Fruit fly (Drosophila melanogaster) whole organism, embryonic: Measurements from ENCODE around the gene Arpc3A.

ENCODE experiments used
- Atf3 ChIP-seq: fragments of 200-800 bp; sonication (Bioruptor generic); optimal IDR thresholded peaks from 3 replicates; lab custom pipeline; 2016; ENCODE audit warnings: missing biosample characterization, missing genetic modification characterization
- B-H2 ChIP-seq: fragments of 200-800 bp; sonication (Bioruptor generic); optimal IDR thresholded peaks from 2 replicates; lab custom pipeline; 2018; ENCODE audit warnings: missing biosample characterization, mild to moderate bottlenecking, missing genetic modification characterization
- BtbVII ChIP-seq: fragments of 200-800 bp; sonication (Bioruptor generic); optimal IDR thresholded peaks from 3 replicates; lab custom pipeline; 2017; ENCODE audit warnings: missing biosample characterization, mild to moderate bottlenecking, missing genetic modification characterization
- CG10431 ChIP-seq: fragments of 200-800 bp; sonication (Bioruptor generic); optimal IDR thresholded peaks from 3 replicates; lab custom pipeline; 2018; ENCODE audit warnings: missing biosample characterization, mild to moderate bottlenecking, missing genetic modification characterization
- CG11723 ChIP-seq: fragments of 200-800 bp; sonication (Bioruptor generic); optimal IDR thresholded peaks from 2 replicates; lab custom pipeline; 2017; ENCODE audit warnings: missing biosample characterization, mild to moderate bottlenecking, missing genetic modification characterization
- CG12769 ChIP-seq: fragments of 200-800 bp; sonication (Bioruptor generic); optimal IDR thresholded peaks from 2 replicates; lab custom pipeline; 2019; ENCODE audit warnings: missing biosample characterization, mild to moderate bottlenecking, missing genetic modification characterization, moderate library complexity
- CG13775 ChIP-seq: fragments of 200-800 bp; sonication (Bioruptor generic); optimal IDR thresholded peaks from 3 replicates; lab custom pipeline; 2017; ENCODE audit warnings: missing biosample characterization, mild to moderate bottlenecking, missing genetic modification characterization
- CG14965 ChIP-seq: fragments of 200-800 bp; sonication (Bioruptor generic); optimal IDR thresholded peaks from 2 replicates; lab custom pipeline; 2016; ENCODE audit warnings: missing biosample characterization, missing genetic modification characterization, borderline replicate concordance
- CG15479 ChIP-seq: fragments of 200-800 bp; sonication (Bioruptor generic); optimal IDR thresholded peaks from 3 replicates; lab custom pipeline; 2019; ENCODE audit warnings: missing biosample characterization, mild to moderate bottlenecking, missing genetic modification characterization, moderate library complexity
- CG15696 ChIP-seq: fragments of 200-800 bp; sonication (Bioruptor generic); optimal IDR thresholded peaks from 2 replicates; lab custom pipeline; 2019; ENCODE audit warnings: missing biosample characterization, mild to moderate bottlenecking, missing genetic modification characterization, moderate library complexity
- CG1602 ChIP-seq: fragments of 200-800 bp; sonication (Bioruptor generic); optimal IDR thresholded peaks from 3 replicates; lab custom pipeline; 2016; ENCODE audit warnings: missing biosample characterization, missing genetic modification characterization
- CG17186 ChIP-seq: fragments of 200-800 bp; sonication (Bioruptor generic); optimal IDR thresholded peaks from 3 replicates; lab custom pipeline; 2017; ENCODE audit warnings: missing biosample characterization, missing genetic modification reagents, missing genetic modification characterization
- CG17361 ChIP-seq: fragments of 200-800 bp; sonication (Bioruptor generic); IDR thresholded peaks from 3 replicates; pipeline ENCODE4 v1.3.6; 2022; ENCODE audit warnings: missing biosample characterization, missing genetic modification characterization
- CG17612 ChIP-seq: fragments of 200-800 bp; sonication (Bioruptor generic); IDR thresholded peaks from 2 replicates; pipeline ENCODE4 v1.3.6; 2022; ENCODE audit warnings: missing biosample characterization, missing genetic modification characterization
- CG17829 ChIP-seq: fragments of 200-800 bp; optimal IDR thresholded peaks from 2 replicates; lab custom pipeline; 2019; ENCODE audit warnings: missing biosample characterization, mild to moderate bottlenecking, missing genetic modification characterization, moderate library complexity
- CG30403 ChIP-seq: fragments of 200-800 bp; sonication (Bioruptor generic); optimal IDR thresholded peaks from 3 replicates; lab custom pipeline; 2016; ENCODE audit warnings: missing biosample characterization, missing genetic modification characterization
- CG4854 ChIP-seq: fragments of 200-800 bp; sonication (Bioruptor generic); optimal IDR thresholded peaks from 2 replicates; lab custom pipeline; 2016; ENCODE audit warnings: missing biosample characterization, missing genetic modification characterization, inconsistent platforms
- CG8281 ChIP-seq: fragments of 200-800 bp; sonication (Bioruptor generic); optimal IDR thresholded peaks from 2 replicates; lab custom pipeline; 2018; ENCODE audit warnings: missing biosample characterization, mild to moderate bottlenecking, missing genetic modification characterization, moderate library complexity
- CG9215 ChIP-seq: fragments of 200-800 bp; sonication (Bioruptor generic); IDR thresholded peaks from 2 replicates; pipeline ENCODE4 v1.3.6; 2022; ENCODE audit warnings: missing biosample characterization, missing genetic modification characterization
- CG9876 ChIP-seq: fragments of 200-800 bp; sonication (Bioruptor generic); optimal IDR thresholded peaks from 2 replicates; lab custom pipeline; 2016; ENCODE audit warnings: missing biosample characterization, missing genetic modification characterization
- CTCF ChIP-seq: fragments of 200-800 bp; sonication (Bioruptor generic); optimal IDR thresholded peaks from 2 replicates; lab custom pipeline; 2017; ENCODE audit warnings: missing biosample characterization, mild to moderate bottlenecking, missing genetic modification characterization, moderate library complexity
- D ChIP-seq, 2 experiments: fragments of 200-800 bp in 1 of 2; fragments of >200 bp in 1 of 2; sonication (Bioruptor generic) in 1 of 2; optimal IDR thresholded peaks; 2 replicates in 1 of 2; 3 replicates in 1 of 2; lab custom pipeline; 2017; ENCODE audit warnings: mild to moderate bottlenecking in 1 of 2, missing biosample characterization in 1 of 2, missing genetic modification characterization in 1 of 2, missing genetic modification reagents in 1 of 2
- Dbx ChIP-seq: fragments of 200-800 bp; sonication (Bioruptor generic); IDR thresholded peaks from 3 replicates; pipeline ENCODE4 v1.3.6; 2022; ENCODE audit warnings: missing biosample characterization, missing genetic modification characterization
- Dref ChIP-seq: fragments of 200-800 bp; sonication (Bioruptor generic); IDR thresholded peaks from 2 replicates; pipeline ENCODE4 v1.3.6; 2022; ENCODE audit warnings: missing biosample characterization, missing genetic modification characterization
- Drgx ChIP-seq: fragments of 200-800 bp; sonication (Bioruptor generic); IDR thresholded peaks from 2 replicates; pipeline ENCODE4 v1.3.6; 2022; ENCODE audit warnings: missing biosample characterization, missing genetic modification characterization
- H2.0 ChIP-seq: fragments of 200-800 bp; sonication (Bioruptor generic); IDR thresholded peaks from 2 replicates; pipeline ENCODE4 v1.3.6; 2022; ENCODE audit warnings: missing biosample characterization, missing genetic modification characterization
- Hr3 ChIP-seq: fragments of 200-800 bp; sonication (Bioruptor generic); optimal IDR thresholded peaks from 3 replicates; lab custom pipeline; 2016; ENCODE audit warnings: missing biosample characterization, missing genetic modification characterization
- Lim3 ChIP-seq: fragments of 200-800 bp; sonication (Bioruptor generic); IDR thresholded peaks from 2 replicates; pipeline ENCODE4 v1.3.6; 2022; ENCODE audit warnings: missing biosample characterization, missing genetic modification characterization
- Opbp ChIP-seq: fragments of 200-800 bp; sonication (Bioruptor generic); IDR thresholded peaks from 3 replicates; pipeline ENCODE4 v1.3.6; 2022; ENCODE audit warnings: missing biosample characterization, missing genetic modification characterization; ENCODE audit not compliant: partially characterized antibody
- Ravus ChIP-seq: fragments of 200-800 bp; sonication (Bioruptor generic); IDR thresholded peaks from 2 replicates; pipeline ENCODE4 v1.3.6; 2022; ENCODE audit warnings: missing biosample characterization, missing genetic modification characterization
- Rx ChIP-seq: fragments of 200-800 bp; sonication (Bioruptor generic); IDR thresholded peaks from 2 replicates; pipeline ENCODE4 v1.3.6; 2022; ENCODE audit warnings: missing biosample characterization, missing genetic modification characterization
- Side ChIP-seq: fragments of 200-800 bp; sonication (Bioruptor generic); optimal IDR thresholded peaks from 2 replicates; lab custom pipeline; 2016; ENCODE audit warnings: missing biosample characterization, missing genetic modification characterization
- Sin3A ChIP-seq: fragments of >200 bp; optimal IDR thresholded peaks from 2 replicates; lab custom pipeline; 2018
- Sox100B ChIP-seq: fragments of 200-800 bp; sonication (Bioruptor generic); optimal IDR thresholded peaks from 3 replicates; lab custom pipeline; 2018; ENCODE audit warnings: missing biosample characterization, mild to moderate bottlenecking, missing genetic modification characterization
- ab ChIP-seq: fragments of 200-800 bp; sonication (Bioruptor generic); optimal IDR thresholded peaks from 2 replicates; lab custom pipeline; 2016; ENCODE audit warnings: missing biosample characterization, missing genetic modification characterization
- cg ChIP-seq: fragments of 200-800 bp; sonication (Bioruptor generic); optimal IDR thresholded peaks from 3 replicates; lab custom pipeline; 2019; ENCODE audit warnings: missing biosample characterization, mild to moderate bottlenecking, missing genetic modification characterization, moderate library complexity
- croc ChIP-seq: fragments of 200-800 bp; sonication (Bioruptor generic); conservative IDR thresholded peaks from 3 replicates; pipeline ENCODE4 v1.3.6; 2022; ENCODE audit warnings: missing biosample characterization, missing genetic modification characterization
- crol ChIP-seq: fragments of 200-800 bp; sonication (Bioruptor generic); IDR thresholded peaks from 2 replicates; pipeline ENCODE4 v1.3.6; 2022; ENCODE audit warnings: missing biosample characterization, missing genetic modification characterization
- dmrt11E ChIP-seq: fragments of 200-800 bp; sonication (Bioruptor generic); optimal IDR thresholded peaks from 3 replicates; lab custom pipeline; 2018; ENCODE audit warnings: missing biosample characterization, mild to moderate bottlenecking, missing genetic modification characterization, moderate library complexity
- ems ChIP-seq: fragments of 200-800 bp; sonication (Bioruptor generic); optimal IDR thresholded peaks from 3 replicates; lab custom pipeline; 2016; ENCODE audit warnings: missing biosample characterization, missing genetic modification characterization
- fru ChIP-seq: fragments of >200 bp; optimal IDR thresholded peaks from 2 replicates; lab custom pipeline; 2017
- gcm ChIP-seq: fragments of 200-800 bp; sonication (Bioruptor generic); optimal IDR thresholded peaks from 2 replicates; lab custom pipeline; 2019; ENCODE audit warnings: missing biosample characterization, mild to moderate bottlenecking, missing genetic modification characterization, moderate library complexity
- jing ChIP-seq: fragments of 200-800 bp; sonication (Bioruptor generic); optimal IDR thresholded peaks from 2 replicates; lab custom pipeline; 2018; ENCODE audit warnings: missing biosample characterization, mild to moderate bottlenecking, missing genetic modification characterization
- ken ChIP-seq: fragments of 200-800 bp; sonication (Bioruptor generic); IDR thresholded peaks from 3 replicates; pipeline ENCODE4 v1.3.6; 2022; ENCODE audit warnings: missing biosample characterization, missing genetic modification characterization
- lbe ChIP-seq: fragments of 200-800 bp; sonication (Bioruptor generic); optimal IDR thresholded peaks from 2 replicates; lab custom pipeline; 2016; ENCODE audit warnings: missing biosample characterization, mild to moderate bottlenecking, missing genetic modification characterization
- luna ChIP-seq: fragments of 200-800 bp; sonication (Bioruptor generic); optimal IDR thresholded peaks from 2 replicates; lab custom pipeline; 2016; ENCODE audit warnings: missing biosample characterization, missing genetic modification characterization
- onecut ChIP-seq: fragments of 200-800 bp; sonication (Bioruptor generic); IDR thresholded peaks from 2 replicates; pipeline ENCODE4 v1.3.6; 2022; ENCODE audit warnings: missing biosample characterization, missing genetic modification characterization
- psq ChIP-seq: fragments of 200-800 bp; sonication (Bioruptor generic); optimal IDR thresholded peaks from 2 replicates; lab custom pipeline; 2017; ENCODE audit warnings: missing biosample characterization, missing genetic modification characterization
- slbo ChIP-seq: fragments of 200-800 bp; sonication (Bioruptor generic); IDR thresholded peaks from 2 replicates; pipeline ENCODE4 v1.3.6; 2022; ENCODE audit warnings: missing biosample characterization, missing genetic modification characterization
- slp2 ChIP-seq: fragments of 200-800 bp; sonication (Bioruptor generic); optimal IDR thresholded peaks from 2 replicates; lab custom pipeline; 2016; ENCODE audit warnings: missing biosample characterization, missing genetic modification characterization
- ssp ChIP-seq: fragments of 200-800 bp; sonication (Bioruptor generic); IDR thresholded peaks from 2 replicates; pipeline ENCODE4 v1.3.6; 2022; ENCODE audit warnings: missing biosample characterization, missing genetic modification characterization
- tna ChIP-seq: fragments of 200-800 bp; sonication (Bioruptor generic); IDR thresholded peaks from 2 replicates; pipeline ENCODE4 v1.3.6; 2022; ENCODE audit warnings: missing biosample characterization, missing genetic modification characterization; ENCODE audit not compliant: partially characterized antibody
- trem ChIP-seq: fragments of 200-800 bp; optimal IDR thresholded peaks from 3 replicates; lab custom pipeline; 2019; ENCODE audit warnings: missing biosample characterization, mild to moderate bottlenecking, missing genetic modification characterization, moderate library complexity

The Arpc3A gene

dm6 chr3R:15792427-15792826 lies 42.0 kb upstream of the Arpc3A start, which contains the start of gene Acyp2 (continued):
- TF ChIP-seq trem (tag; lab: Kevin White, UChicago) (peak; percentile 59), CG9215 (GFP tag; lab: Robert Waterston, UW) (no peak), Hr3 (peak; percentile 10), CG1602 (no peak), Sox100B (GFP tag; lab: Kevin White, UChicago) (no peak), CG17612 (GFP tag; lab: Robert Waterston, UW) (no peak), onecut (GFP tag; lab: Robert Waterston, UW) (no peak), CG4854 (peak; percentile 53), ssp (no peak), crol (GFP tag; lab: Robert Waterston, UW) (no peak), Sin3A (lab: Kevin White, UChicago) (peak; percentile 35), fru (lab: Kevin White, UChicago) (no peak), D (optimal IDR thresholded peaks at IDR 0.05; lab: Kevin White, UChicago) (no peak), D (GFP tag; optimal IDR thresholded peaks at IDR 0.05; lab: Kevin White, UChicago) (no peak), CG14965 (GFP tag; lab: Kevin White, UChicago) (no peak), Dref (GFP tag; lab: Robert Waterston, UW) (peak; percentile 60), Drgx (GFP tag; lab: Robert Waterston, UW) (no peak), lbe (GFP tag; lab: Kevin White, UChicago) (no peak), CG30403 (GFP tag; lab: Kevin White, UChicago) (peak; percentile 40), B-H2 (peak; percentile 0), Atf3 (GFP tag; lab: Kevin White, UChicago) (no peak), Side (GFP tag; lab: Kevin White, UChicago) (peak; percentile 12), ab (GFP tag; lab: Kevin White, UChicago) (no peak), Lim3 (GFP tag; lab: Robert Waterston, UW) (no peak), CG12769 (tag; lab: Kevin White, UChicago) (peak; percentile 8), BtbVII (GFP tag; lab: Kevin White, UChicago) (no peak), Rx (GFP tag; lab: Robert Waterston, UW) (no peak), psq (GFP tag; lab: Kevin White, UChicago) (no peak), slbo (GFP tag; lab: Robert Waterston, UW) (peak; percentile 69; the same call in 1 of the 2 replicates), luna (GFP tag; lab: Kevin White, UChicago) (no peak), ems (GFP tag; lab: Kevin White, UChicago) (peak; percentile 4), jing (no peak), CG17186 (peak; percentile 44), CG13775 (GFP tag; lab: Kevin White, UChicago) (peak; percentile 23), cg (GFP tag; lab: Kevin White, UChicago) (no peak), CG15696 (tag; lab: Kevin White, UChicago) (no peak), CG10431 (no peak), Dbx (peak; percentile 63; the same call in 2 of the 3 replicates), CG9876 (GFP tag; lab: Kevin White, UChicago) (peak; percentile 30), dmrt11E (tag; lab: Kevin White, UChicago) (no peak), CG17361 (0 out of 3 replicates have a peak, but pooled peaks have one; percentile 18), tna (GFP tag; lab: Robert Waterston, UW) (peak; percentile 31; the same call in 1 of the 2 replicates), croc (GFP tag; lab: Robert Waterston, UW) (no peak), Ravus (GFP tag; lab: Robert Waterston, UW) (no peak), slp2 (GFP tag; lab: Kevin White, UChicago) (no peak), ken (GFP tag; lab: Robert Waterston, UW) (no peak), Opbp (peak; percentile 59; the same call in 1 of the 3 replicates), CG15479 (no peak), CG8281 (tag; lab: Kevin White, UChicago) (no peak), CG17829 (tag; lab: Kevin White, UChicago) (peak; percentile 45), CTCF (peak; percentile 16), gcm (GFP tag; lab: Kevin White, UChicago) (no peak), CG11723 (GFP tag; lab: Kevin White, UChicago) (no peak), H2.0 (GFP tag; lab: Robert Waterston, UW) (no peak)
